Worm (Caenorhabditis elegans) whole organism, early embryonic: Measurements from ENCODE around the gene T02H6.5.

Experiments used
- F13C5.2 ChIP-seq: sonication (generic microtip); optimal IDR thresholded peaks from 2 replicates; lab custom pipeline; 2017; ENCODE audit warnings: mild to moderate bottlenecking, missing genetic modification characterization, inconsistent platforms, missing compliant biosample characterization
- ama-1 ChIP-seq: fragments of 150-350 bp; optimal IDR thresholded peaks from 2 replicates; lab custom pipeline; 2014
- ceh-13 ChIP-seq: fragments of 200-800 bp; sonication (Bioruptor generic); optimal IDR thresholded peaks from 2 replicates; lab custom pipeline; 2018; ENCODE audit warnings: mild to moderate bottlenecking, missing genetic modification characterization, missing compliant biosample characterization
- ets-7 ChIP-seq: sonication (generic microtip); optimal IDR thresholded peaks from 2 replicates; lab custom pipeline; 2016; ENCODE audit warnings: missing genotype, missing genetic modification characterization, missing compliant biosample characterization
- flt-1 ChIP-seq: fragments of 200-800 bp; sonication (Bioruptor generic); IDR thresholded peaks from 2 replicates; pipeline ENCODE4 v1.3.6; 2022; ENCODE audit warnings: missing genetic modification characterization, missing compliant biosample characterization
- sea-1 ChIP-seq: fragments of 200-800 bp; sonication (Bioruptor generic); conservative IDR thresholded peaks from 2 replicates; pipeline ENCODE4 v1.3.6; 2022; ENCODE audit warnings: missing genetic modification characterization, missing compliant biosample characterization
- tbx-11 ChIP-seq: fragments of 200-800 bp; sonication (Bioruptor generic); IDR thresholded peaks from 2 replicates; pipeline ENCODE4 v1.3.6; 2022; ENCODE audit warnings: missing genetic modification characterization, missing compliant biosample characterization
- tra-4 ChIP-seq: sonication (generic microtip); optimal IDR thresholded peaks from 2 replicates; lab custom pipeline; 2017; ENCODE audit warnings: missing genetic modification characterization, missing compliant biosample characterization

DNA sequence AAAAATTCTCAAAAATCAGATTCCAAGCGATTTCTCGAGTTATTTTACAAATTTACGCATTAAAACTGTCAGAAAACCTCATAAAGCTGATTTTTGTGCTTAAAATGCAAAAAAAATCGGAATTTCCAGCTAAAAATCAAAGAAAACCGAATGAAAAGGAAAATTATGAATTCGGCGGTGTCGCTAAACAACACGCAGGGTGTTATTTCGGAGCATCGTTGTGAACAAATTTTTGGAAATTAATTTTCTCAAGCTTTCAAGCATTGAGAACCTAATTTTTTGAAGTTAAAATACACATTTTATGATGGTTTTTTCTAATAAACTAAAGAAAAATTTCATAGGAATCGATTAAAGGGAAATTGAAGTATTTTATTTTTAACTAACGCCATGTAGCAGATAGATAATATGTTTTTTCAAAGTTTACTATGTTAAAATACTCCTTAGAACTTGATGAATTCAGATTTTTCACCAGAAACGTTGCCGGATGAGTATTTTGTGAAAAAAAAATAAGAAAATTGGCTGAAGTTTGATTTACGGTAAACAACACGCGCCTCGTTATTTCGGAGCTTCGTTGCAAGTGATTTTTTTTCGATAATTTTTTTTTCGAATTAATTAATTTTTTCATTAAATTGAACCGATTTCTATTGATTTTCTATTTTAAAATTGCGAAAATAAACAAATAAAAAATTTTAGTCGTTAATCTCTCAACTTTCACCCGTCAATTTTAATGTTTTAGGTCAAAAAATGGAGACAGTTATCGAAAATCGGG is 16.6 kb downstream of the T02H6.5 start, which contains the start of gene thoc-1:
- no peak for TF ChIP-seq ama-1 (lab: Kevin White, UChicago)
- TF ChIP-seq flt-1 (GFP tag; lab: Robert Waterston, UW) = no peak
- TF ChIP-seq ets-7 (tag; lab: Kevin White, UChicago) = no peak
- no peak for TF ChIP-seq ceh-13 (GFP tag; lab: Kevin White, UChicago)
- TF ChIP-seq sea-1 (GFP tag; lab: Robert Waterston, UW) = no peak
- no peak for TF ChIP-seq F13C5.2
- no peak for TF ChIP-seq tbx-11
- no peak for TF ChIP-seq tra-4
